Fruit fly (Drosophila melanogaster) whole organism, embryonic: Measurements from ENCODE around the gene CG6791.

Experiments
- Asciz ChIP-seq: fragments of 200-800 bp; sonication (Bioruptor generic); optimal IDR thresholded peaks from 2 replicates; lab custom pipeline; 2017; ENCODE audit warnings: missing biosample characterization, mild to moderate bottlenecking, missing genetic modification characterization, missing genetic modification reagents
- B-H1 ChIP-seq: fragments of 200-800 bp; sonication (Bioruptor generic); IDR thresholded peaks from 3 replicates; pipeline ENCODE4 v1.3.6; 2022; ENCODE audit warnings: missing biosample characterization, missing genetic modification characterization
- B-H2 ChIP-seq: fragments of 200-800 bp; sonication (Bioruptor generic); optimal IDR thresholded peaks from 2 replicates; lab custom pipeline; 2018; ENCODE audit warnings: missing biosample characterization, mild to moderate bottlenecking, missing genetic modification characterization
- CG10209 ChIP-seq: fragments of 200-800 bp; sonication (Bioruptor generic); optimal IDR thresholded peaks from 3 replicates; lab custom pipeline; 2017; ENCODE audit warnings: missing biosample characterization, mild to moderate bottlenecking, missing genetic modification characterization, missing genetic modification reagents
- CG11247 ChIP-seq: fragments of 200-800 bp; sonication (Bioruptor generic); IDR thresholded peaks from 2 replicates; pipeline ENCODE4 v1.3.6; 2022; ENCODE audit warnings: missing biosample characterization, missing genetic modification characterization
- CG12104 ChIP-seq: fragments of 200-800 bp; sonication (Bioruptor generic); optimal IDR thresholded peaks from 3 replicates; lab custom pipeline; 2016; ENCODE audit warnings: missing biosample characterization, missing genetic modification characterization
- CG12219 ChIP-seq: fragments of 200-800 bp; sonication (Bioruptor generic); optimal IDR thresholded peaks from 3 replicates; lab custom pipeline; 2018; ENCODE audit warnings: missing biosample characterization, mild to moderate bottlenecking, missing genetic modification characterization
- CG12744 ChIP-seq: fragments of 200-800 bp; sonication (Bioruptor generic); optimal IDR thresholded peaks from 2 replicates; lab custom pipeline; 2016; ENCODE audit warnings: missing biosample characterization, missing genetic modification characterization
- CG13123 ChIP-seq: fragments of 200-800 bp; sonication (Bioruptor generic); optimal IDR thresholded peaks from 2 replicates; lab custom pipeline; 2016; ENCODE audit warnings: missing biosample characterization, missing genetic modification characterization
- CG13287 ChIP-seq: fragments of 200-800 bp; sonication (Bioruptor generic); IDR thresholded peaks from 2 replicates; pipeline ENCODE4 v1.3.6; 2022; ENCODE audit warnings: missing biosample characterization, missing genetic modification characterization; ENCODE audit not compliant: partially characterized antibody
- CG13894 ChIP-seq: fragments of 200-800 bp; sonication (Bioruptor generic); optimal IDR thresholded peaks from 3 replicates; lab custom pipeline; 2018; ENCODE audit warnings: missing biosample characterization, mild to moderate bottlenecking, missing genetic modification characterization, moderate library complexity
- CG14014 ChIP-seq: fragments of 200-800 bp; sonication (Bioruptor generic); IDR thresholded peaks from 2 replicates; pipeline ENCODE4 v1.3.6; 2022; ENCODE audit warnings: missing biosample characterization, missing genetic modification characterization
- CG15269 ChIP-seq: fragments of 200-800 bp; sonication (Bioruptor generic); optimal IDR thresholded peaks from 2 replicates; lab custom pipeline; 2018; ENCODE audit warnings: missing biosample characterization, mild to moderate bottlenecking, missing genetic modification characterization, moderate library complexity
- CG15479 ChIP-seq: fragments of 200-800 bp; sonication (Bioruptor generic); optimal IDR thresholded peaks from 3 replicates; lab custom pipeline; 2019; ENCODE audit warnings: missing biosample characterization, mild to moderate bottlenecking, missing genetic modification characterization, moderate library complexity
- CG17568 ChIP-seq: fragments of 200-800 bp; sonication (Bioruptor generic); optimal IDR thresholded peaks from 2 replicates; lab custom pipeline; 2018; ENCODE audit warnings: missing biosample characterization, mild to moderate bottlenecking, missing genetic modification characterization, moderate library complexity
- CG3838 ChIP-seq: fragments of 200-800 bp; sonication (Bioruptor generic); optimal IDR thresholded peaks from 3 replicates; lab custom pipeline; 2016; ENCODE audit warnings: missing biosample characterization, missing genetic modification characterization
- CG4360 ChIP-seq: fragments of 200-800 bp; sonication (Bioruptor generic); IDR thresholded peaks from 2 replicates; pipeline ENCODE4 v1.3.6; 2022; ENCODE audit warnings: missing biosample characterization, missing genetic modification characterization
- CG43689 ChIP-seq: fragments of 200-800 bp; sonication (Bioruptor generic); IDR thresholded peaks from 2 replicates; pipeline ENCODE4 v1.3.6; 2022; ENCODE audit warnings: missing biosample characterization, missing genetic modification characterization
- CG4404 ChIP-seq: fragments of 200-800 bp; sonication (Bioruptor generic); IDR thresholded peaks from 2 replicates; pipeline ENCODE4 v1.3.6; 2022; ENCODE audit warnings: missing biosample characterization, missing genetic modification characterization
- CG9817 ChIP-seq: fragments of 200-800 bp; sonication (Bioruptor generic); optimal IDR thresholded peaks from 2 replicates; lab custom pipeline; 2018; ENCODE audit warnings: missing biosample characterization, mild to moderate bottlenecking, missing genetic modification characterization, moderate library complexity
- CG9876 ChIP-seq: fragments of 200-800 bp; sonication (Bioruptor generic); optimal IDR thresholded peaks from 2 replicates; lab custom pipeline; 2016; ENCODE audit warnings: missing biosample characterization, missing genetic modification characterization
- D19A ChIP-seq: fragments of 200-800 bp; optimal IDR thresholded peaks from 3 replicates; lab custom pipeline; 2019; ENCODE audit warnings: missing biosample characterization, mild to moderate bottlenecking, missing genetic modification characterization, moderate library complexity
- Doc3 ChIP-seq: fragments of 200-800 bp; sonication (Bioruptor generic); IDR thresholded peaks from 3 replicates; pipeline ENCODE4 v1.3.6; 2022; ENCODE audit warnings: missing biosample characterization, missing genetic modification characterization; ENCODE audit not compliant: partially characterized antibody
- Elba2 ChIP-seq: fragments of 200-800 bp; sonication (Bioruptor generic); optimal IDR thresholded peaks from 3 replicates; lab custom pipeline; 2016; ENCODE audit warnings: missing biosample characterization, missing genetic modification characterization
- HLH4C ChIP-seq: fragments of 200-800 bp; sonication (Bioruptor generic); IDR thresholded peaks from 3 replicates; pipeline ENCODE4 v1.3.6; 2022; ENCODE audit warnings: missing biosample characterization, missing genetic modification characterization; ENCODE audit not compliant: partially characterized antibody
- HmgD ChIP-seq: fragments of 200-800 bp; sonication (Bioruptor generic); optimal IDR thresholded peaks from 3 replicates; lab custom pipeline; 2016; ENCODE audit warnings: missing biosample characterization, missing genetic modification characterization
- Hr3 ChIP-seq: fragments of 200-800 bp; sonication (Bioruptor generic); optimal IDR thresholded peaks from 3 replicates; lab custom pipeline; 2016; ENCODE audit warnings: missing biosample characterization, missing genetic modification characterization
- Hr39 ChIP-seq: fragments of >200 bp; optimal IDR thresholded peaks from 2 replicates; lab custom pipeline; 2017
- MESR4 ChIP-seq: fragments of 200-800 bp; sonication (Bioruptor generic); optimal IDR thresholded peaks from 2 replicates; lab custom pipeline; 2018; ENCODE audit warnings: missing biosample characterization, mild to moderate bottlenecking, missing genetic modification characterization, moderate library complexity
- bsh ChIP-seq, 2 experiments: fragments of 200-800 bp; sonication (Bioruptor generic); optimal IDR thresholded peaks; 2 replicates each; lab custom pipeline; 2017 to 2018; ENCODE audit warnings: mild to moderate bottlenecking in 2 of 2, missing biosample characterization in 2 of 2, missing genetic modification characterization in 2 of 2, moderate library complexity in 1 of 2
- cg ChIP-seq: fragments of 200-800 bp; sonication (Bioruptor generic); optimal IDR thresholded peaks from 3 replicates; lab custom pipeline; 2019; ENCODE audit warnings: missing biosample characterization, mild to moderate bottlenecking, missing genetic modification characterization, moderate library complexity
- ci ChIP-seq: fragments of 200-800 bp; sonication (Bioruptor generic); IDR thresholded peaks from 3 replicates; pipeline ENCODE4 v1.3.6; 2022; ENCODE audit warnings: missing biosample characterization, missing genetic modification characterization
- croc ChIP-seq: fragments of 200-800 bp; sonication (Bioruptor generic); conservative IDR thresholded peaks from 3 replicates; pipeline ENCODE4 v1.3.6; 2022; ENCODE audit warnings: missing biosample characterization, missing genetic modification characterization
- cwo ChIP-seq: fragments of 200-800 bp; sonication (Bioruptor generic); optimal IDR thresholded peaks from 3 replicates; lab custom pipeline; 2017; ENCODE audit warnings: missing biosample characterization, missing genetic modification characterization, mild to moderate bottlenecking, moderate library complexity, missing genetic modification reagents
- dan ChIP-seq: fragments of 200-800 bp; sonication (Bioruptor generic); IDR thresholded peaks from 2 replicates; pipeline ENCODE4 v1.3.6; 2022; ENCODE audit warnings: missing biosample characterization, missing genetic modification characterization
- esg ChIP-seq: fragments of 200-800 bp; sonication (Bioruptor generic); conservative IDR thresholded peaks from 2 replicates; pipeline ENCODE4 v1.3.6; 2022; ENCODE audit warnings: missing biosample characterization, missing genetic modification characterization
- ewg ChIP-seq: fragments of 200-800 bp; sonication (Bioruptor generic); optimal IDR thresholded peaks from 3 replicates; lab custom pipeline; 2017; ENCODE audit warnings: mild to moderate bottlenecking, missing biosample characterization, missing genetic modification reagents, missing genetic modification characterization
- gcm ChIP-seq: fragments of 200-800 bp; sonication (Bioruptor generic); optimal IDR thresholded peaks from 2 replicates; lab custom pipeline; 2019; ENCODE audit warnings: missing biosample characterization, mild to moderate bottlenecking, missing genetic modification characterization, moderate library complexity
- gt ChIP-seq: fragments of 200-800 bp; sonication (Bioruptor generic); IDR thresholded peaks from 2 replicates; pipeline ENCODE4 v1.3.6; 2022; ENCODE audit warnings: missing biosample characterization, missing genetic modification characterization
- hth ChIP-seq: fragments of >200 bp; optimal IDR thresholded peaks from 2 replicates; lab custom pipeline; 2017; ENCODE audit warnings: inconsistent platforms
- jumu ChIP-seq: fragments of 200-800 bp; sonication (Bioruptor generic); optimal IDR thresholded peaks from 3 replicates; lab custom pipeline; 2016; ENCODE audit warnings: missing biosample characterization, missing genetic modification characterization
- knrl ChIP-seq: fragments of 200-800 bp; sonication (Bioruptor generic); IDR thresholded peaks from 3 replicates; pipeline ENCODE4 v1.3.6; 2022; ENCODE audit warnings: missing biosample characterization, missing genetic modification characterization; ENCODE audit not compliant: partially characterized antibody
- nmo ChIP-seq: fragments of 200-800 bp; sonication (Bioruptor generic); optimal IDR thresholded peaks from 2 replicates; lab custom pipeline; 2018; ENCODE audit warnings: missing biosample characterization, mild to moderate bottlenecking, missing genetic modification characterization, moderate library complexity
- pho ChIP-seq: fragments of 200-800 bp; sonication (Bioruptor generic); optimal IDR thresholded peaks from 2 replicates; lab custom pipeline; 2016; ENCODE audit warnings: missing biosample characterization, missing genetic modification characterization
- pita ChIP-seq: fragments of 200-800 bp; sonication (Bioruptor generic); optimal IDR thresholded peaks from 2 replicates; lab custom pipeline; 2017; ENCODE audit warnings: missing biosample characterization, mild to moderate bottlenecking, missing genetic modification characterization
- sima ChIP-seq: fragments of 200-800 bp; sonication (Bioruptor generic); optimal IDR thresholded peaks from 2 replicates; lab custom pipeline; 2016; ENCODE audit warnings: missing biosample characterization, missing genetic modification characterization
- stc ChIP-seq: fragments of 200-800 bp; sonication (Bioruptor generic); IDR thresholded peaks from 2 replicates; pipeline ENCODE4 v1.3.6; 2022; ENCODE audit warnings: missing biosample characterization, missing genetic modification characterization
- trem ChIP-seq: fragments of 200-800 bp; optimal IDR thresholded peaks from 3 replicates; lab custom pipeline; 2019; ENCODE audit warnings: missing biosample characterization, mild to moderate bottlenecking, missing genetic modification characterization, moderate library complexity
- trh ChIP-seq: fragments of 200-800 bp; sonication (Bioruptor generic); optimal IDR thresholded peaks from 2 replicates; lab custom pipeline; 2016; ENCODE audit warnings: missing biosample characterization, missing genetic modification characterization

CG6791 gene

DNA sequence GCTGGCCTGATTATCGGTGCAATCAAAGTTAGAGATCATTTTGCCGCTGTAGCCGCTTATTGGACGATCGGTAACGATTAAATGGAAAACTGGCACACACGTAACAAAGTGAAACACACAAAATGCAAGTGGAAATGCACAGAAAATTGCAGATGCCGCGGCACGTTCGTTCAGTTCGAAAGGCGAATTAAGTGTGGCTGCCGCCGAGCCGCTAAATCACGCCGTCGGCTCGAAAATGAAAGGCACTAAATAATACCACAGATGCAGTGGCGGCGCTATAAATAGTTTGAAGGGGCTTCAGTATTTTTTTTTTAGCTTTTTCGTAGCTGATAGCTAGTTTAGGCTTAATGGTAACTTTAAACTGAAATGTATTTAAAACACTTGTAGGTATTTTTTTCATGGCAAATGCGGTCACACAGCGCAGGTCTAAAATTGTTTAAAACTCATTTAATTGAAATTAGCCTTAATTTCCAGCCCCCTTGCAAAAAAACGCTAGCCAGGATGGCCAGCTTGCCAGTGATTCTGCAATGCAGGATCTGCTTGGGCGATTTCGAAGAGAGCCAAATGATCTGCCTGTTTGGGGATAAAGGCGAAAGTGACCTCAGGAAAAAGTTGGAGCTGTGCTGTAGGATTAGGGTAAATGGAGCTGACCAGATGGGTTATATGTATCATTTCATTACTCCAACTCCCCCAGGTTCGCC, 29.9 kb upstream of the CG6791 start, which contains the start of the genes Jupiter and CG14710 (continued):
- TF ChIP-seq D19A (peak; percentile 23), dan (GFP tag; lab: Robert Waterston, UW) (no peak), CG12104 (GFP tag; lab: Kevin White, UChicago) (peak; percentile 1), sima (GFP tag; lab: Kevin White, UChicago) (no peak), CG3838 (GFP tag; lab: Kevin White, UChicago) (peak; percentile 21), CG10209 (GFP tag; lab: Kevin White, UChicago) (peak; percentile 46), CG11247 (GFP tag; lab: Robert Waterston, UW) (peak; percentile 77), ewg (GFP tag; lab: Kevin White, UChicago) (peak; percentile 70), gt (no peak), pita (GFP tag; lab: Kevin White, UChicago) (no peak), trem (tag; lab: Kevin White, UChicago) (peak; percentile 73), gcm (GFP tag; lab: Kevin White, UChicago) (no peak), ci (GFP tag; lab: Robert Waterston, UW) (peak; percentile 77), jumu (GFP tag; lab: Kevin White, UChicago) (peak; percentile 85), CG9817 (tag; lab: Kevin White, UChicago) (peak; percentile 68), esg (GFP tag; lab: Robert Waterston, UW) (peak; percentile 31; the same call in 1 of the 2 replicates), bsh (GFP tag; optimal IDR thresholded peaks at IDR 0.05; lab: Kevin White, UChicago) (peak; percentile 15 to 51), CG12219 (GFP tag; lab: Kevin White, UChicago) (no peak), HmgD (GFP tag; lab: Kevin White, UChicago) (peak; percentile 96), CG13894 (tag; lab: Kevin White, UChicago) (peak; percentile 78), CG9876 (GFP tag; lab: Kevin White, UChicago) (peak; percentile 71), croc (0 out of 3 replicates have a peak, but pooled peaks have one; percentile 42), CG15479 (GFP tag; lab: Kevin White, UChicago) (peak; percentile 4), CG15269 (peak; percentile 30), CG4360 (GFP tag; lab: Robert Waterston, UW) (no peak), CG14014 (GFP tag; lab: Robert Waterston, UW) (peak; percentile 67), B-H1 (GFP tag; lab: Robert Waterston, UW) (no peak; the same call in 2 of the 3 replicates), CG4404 (peak; percentile 57), cg (peak; percentile 78), hth (no peak), nmo (GFP tag; lab: Kevin White, UChicago) (peak; percentile 81), CG13123 (peak; percentile 53), HLH4C (GFP tag; lab: Robert Waterston, UW) (no peak), cwo (GFP tag; lab: Kevin White, UChicago) (no peak), Doc3 (no peak), Hr3 (GFP tag; lab: Kevin White, UChicago) (peak; percentile 69), Hr39 (no peak), Elba2 (peak; percentile 46), CG17568 (GFP tag; lab: Kevin White, UChicago) (no peak), Asciz (GFP tag; lab: Kevin White, UChicago) (no peak), CG13287 (GFP tag; lab: Robert Waterston, UW) (peak; percentile 57; the same call in 1 of the 2 replicates), trh (GFP tag; lab: Kevin White, UChicago) (peak; percentile 10), CG43689 (GFP tag; lab: Robert Waterston, UW) (no peak), MESR4 (GFP tag; lab: Kevin White, UChicago) (peak; percentile 78), stc (GFP tag; lab: Robert Waterston, UW) (no peak), CG12744 (peak; percentile 58), pho (peak; percentile 78), B-H2 (peak; percentile 79), knrl (GFP tag; lab: Robert Waterston, UW) (peak; percentile 47; the same call in 1 of the 3 replicates)
